Worm (Caenorhabditis elegans) whole organism, L3 larva: Measurements from ENCODE around the gene nmur-3.

Source experiments
- ama-1 ChIP-seq: fragments of 150-350 bp; optimal IDR thresholded peaks from 2 replicates; lab custom pipeline; 2018
- ceh-9 ChIP-seq: sonication (generic microtip); optimal IDR thresholded peaks from 2 replicates; lab custom pipeline; 2018; ENCODE audit warnings: missing biosample characterization, missing genetic modification characterization
- fkh-10 ChIP-seq: sonication (generic microtip); optimal IDR thresholded peaks from 2 replicates; lab custom pipeline; 2017; ENCODE audit warnings: missing biosample characterization, missing genetic modification reagents, missing genetic modification characterization
- lsy-12 ChIP-seq: sonication (generic microtip); optimal IDR thresholded peaks from 2 replicates; lab custom pipeline; 2016; ENCODE audit warnings: mild to moderate bottlenecking, missing genetic modification characterization, missing compliant biosample characterization
- nhr-11 ChIP-seq: fragments of 150-350 bp; optimal IDR thresholded peaks from 2 replicates; lab custom pipeline; 2014; ENCODE audit warnings: missing biosample characterization, missing genetic modification characterization
- nhr-25 ChIP-seq: sonication (generic microtip); optimal IDR thresholded peaks from 2 replicates; lab custom pipeline; 2017; ENCODE audit warnings: missing biosample characterization, missing genetic modification characterization
- nhr-28 ChIP-seq: fragments of 150-350 bp; optimal IDR thresholded peaks from 2 replicates; lab custom pipeline; 2014; ENCODE audit warnings: missing biosample characterization, missing genetic modification characterization
- pha-4 ChIP-seq: fragments of 150-350 bp; optimal IDR thresholded peaks from 2 replicates; lab custom pipeline; 2014; ENCODE audit warnings: missing biosample characterization, missing genetic modification reagents, missing genetic modification characterization
- unc-39 ChIP-seq: sonication (generic microtip); optimal IDR thresholded peaks from 4 replicates; lab custom pipeline; 2017; ENCODE audit warnings: missing biosample characterization, missing genetic modification characterization

ce11 chrX:4478503-4478902, 12.2 kb downstream of the nmur-3 start:
- TF ChIP-seq pha-4 (tag; lab: Kevin White, UChicago) (peak; percentile 16), nhr-28 (no peak), lsy-12 (tag; lab: Kevin White, UChicago) (no peak), unc-39 (tag; lab: Kevin White, UChicago) (no peak), nhr-25 (tag; lab: Kevin White, UChicago) (no peak), ceh-9 (tag; lab: Kevin White, UChicago) (no peak), ama-1 (lab: Kevin White, UChicago) (no peak), nhr-11 (tag; lab: Kevin White, UChicago) (no peak), fkh-10 (GFP tag; lab: Kevin White, UChicago) (no peak)
